Fruit fly (Drosophila melanogaster) whole organism, embryonic: Measurements from ENCODE around the gene CG2124.

ENCODE experiments used
- Abd-B ChIP-seq: fragments of 200-800 bp; sonication (Bioruptor generic); optimal IDR thresholded peaks from 2 replicates; lab custom pipeline; 2018; ENCODE audit warnings: missing biosample characterization, mild to moderate bottlenecking, missing genetic modification characterization, moderate library complexity
- Bdp1 ChIP-seq: fragments of 200-800 bp; sonication (Bioruptor generic); optimal IDR thresholded peaks from 3 replicates; lab custom pipeline; 2016; ENCODE audit warnings: missing biosample characterization, missing genetic modification characterization
- C15 ChIP-seq: fragments of 200-800 bp; sonication (Bioruptor generic); IDR thresholded peaks from 3 replicates; pipeline ENCODE4 v1.3.6; 2022; ENCODE audit warnings: missing biosample characterization, missing genetic modification characterization
- CG10321 ChIP-seq: fragments of 200-800 bp; sonication (Bioruptor generic); IDR thresholded peaks from 2 replicates; pipeline ENCODE4 v1.3.6; 2022; ENCODE audit warnings: missing biosample characterization, missing genetic modification characterization
- CG11085 ChIP-seq: fragments of 200-800 bp; sonication (Bioruptor generic); IDR thresholded peaks from 2 replicates; pipeline ENCODE4 v1.3.6; 2022; ENCODE audit warnings: missing biosample characterization, missing genetic modification characterization
- CG11093 ChIP-seq: fragments of 200-800 bp; sonication (Bioruptor generic); IDR thresholded peaks from 3 replicates; pipeline ENCODE4 v1.3.6; 2022; ENCODE audit warnings: missing biosample characterization, missing genetic modification characterization
- CG11247 ChIP-seq: fragments of 200-800 bp; sonication (Bioruptor generic); IDR thresholded peaks from 2 replicates; pipeline ENCODE4 v1.3.6; 2022; ENCODE audit warnings: missing biosample characterization, missing genetic modification characterization
- CG11723 ChIP-seq: fragments of 200-800 bp; sonication (Bioruptor generic); optimal IDR thresholded peaks from 2 replicates; lab custom pipeline; 2017; ENCODE audit warnings: missing biosample characterization, mild to moderate bottlenecking, missing genetic modification characterization
- CG12769 ChIP-seq: fragments of 200-800 bp; sonication (Bioruptor generic); optimal IDR thresholded peaks from 2 replicates; lab custom pipeline; 2019; ENCODE audit warnings: missing biosample characterization, mild to moderate bottlenecking, missing genetic modification characterization, moderate library complexity
- CG15696 ChIP-seq: fragments of 200-800 bp; sonication (Bioruptor generic); optimal IDR thresholded peaks from 2 replicates; lab custom pipeline; 2019; ENCODE audit warnings: missing biosample characterization, mild to moderate bottlenecking, missing genetic modification characterization, moderate library complexity
- CG17359 ChIP-seq: fragments of 200-800 bp; sonication (Bioruptor generic); optimal IDR thresholded peaks from 3 replicates; lab custom pipeline; 2018; ENCODE audit warnings: missing biosample characterization, mild to moderate bottlenecking, missing genetic modification characterization, moderate library complexity
- CG2889 ChIP-seq: fragments of 200-800 bp; sonication (Bioruptor generic); IDR thresholded peaks from 3 replicates; pipeline ENCODE4 v1.3.6; 2022; ENCODE audit warnings: missing biosample characterization, missing genetic modification characterization
- CG3281 ChIP-seq: fragments of 200-800 bp; sonication (Bioruptor generic); optimal IDR thresholded peaks from 3 replicates; lab custom pipeline; 2017; ENCODE audit warnings: missing biosample characterization, mild to moderate bottlenecking, missing genetic modification characterization
- CG5953 ChIP-seq: fragments of 200-800 bp; sonication (Bioruptor generic); IDR thresholded peaks from 2 replicates; pipeline ENCODE4 v1.3.6; 2022; ENCODE audit warnings: missing biosample characterization, missing genetic modification characterization
- CG6654 ChIP-seq: fragments of 200-800 bp; sonication (Bioruptor generic); optimal IDR thresholded peaks from 2 replicates; lab custom pipeline; 2017; ENCODE audit warnings: missing biosample characterization, mild to moderate bottlenecking, missing genetic modification characterization
- CG7357 ChIP-seq: fragments of 200-800 bp; sonication (Bioruptor generic); IDR thresholded peaks from 3 replicates; pipeline ENCODE4 v1.3.6; 2022; ENCODE audit warnings: missing biosample characterization, missing genetic modification characterization
- CG7839 ChIP-seq: fragments of 200-800 bp; sonication (Bioruptor generic); optimal IDR thresholded peaks from 3 replicates; lab custom pipeline; 2018; ENCODE audit warnings: missing biosample characterization, mild to moderate bottlenecking, missing genetic modification characterization, moderate library complexity
- CG7963 ChIP-seq: fragments of 200-800 bp; sonication (Bioruptor generic); IDR thresholded peaks from 3 replicates; pipeline ENCODE4 v1.3.6; 2022; ENCODE audit warnings: missing biosample characterization, missing genetic modification characterization; ENCODE audit not compliant: partially characterized antibody
- CG8281 ChIP-seq: fragments of 200-800 bp; sonication (Bioruptor generic); optimal IDR thresholded peaks from 2 replicates; lab custom pipeline; 2018; ENCODE audit warnings: missing biosample characterization, mild to moderate bottlenecking, missing genetic modification characterization, moderate library complexity
- CG8478 ChIP-seq: fragments of >200 bp; optimal IDR thresholded peaks from 2 replicates; lab custom pipeline; 2018
- CG9727 ChIP-seq: fragments of 200-800 bp; sonication (Bioruptor generic); optimal IDR thresholded peaks from 3 replicates; lab custom pipeline; 2017; ENCODE audit warnings: missing biosample characterization, mild to moderate bottlenecking, missing genetic modification characterization
- CG9797 ChIP-seq: fragments of 200-800 bp; sonication (Bioruptor generic); optimal IDR thresholded peaks from 3 replicates; lab custom pipeline; 2018; ENCODE audit warnings: missing biosample characterization, mild to moderate bottlenecking, missing genetic modification characterization
- CG9817 ChIP-seq: fragments of 200-800 bp; sonication (Bioruptor generic); optimal IDR thresholded peaks from 2 replicates; lab custom pipeline; 2018; ENCODE audit warnings: missing biosample characterization, mild to moderate bottlenecking, missing genetic modification characterization, moderate library complexity
- D19B ChIP-seq: fragments of 200-800 bp; sonication (Bioruptor generic); optimal IDR thresholded peaks from 2 replicates; lab custom pipeline; 2017; ENCODE audit warnings: missing biosample characterization, mild to moderate bottlenecking, missing genetic modification characterization
- Dfd ChIP-seq, 2 experiments: fragments of >200 bp; optimal IDR thresholded peaks; 2 replicates each; lab custom pipeline; 2017; ENCODE audit warnings: missing biosample characterization in 2 of 2, missing genetic modification characterization in 2 of 2
- Gug ChIP-seq: fragments of 200-800 bp; sonication (Bioruptor generic); IDR thresholded peaks from 4 replicates; pipeline ENCODE4 v1.3.6; 2022; ENCODE audit warnings: missing biosample characterization, missing genetic modification characterization
- HLH4C ChIP-seq: fragments of 200-800 bp; sonication (Bioruptor generic); IDR thresholded peaks from 3 replicates; pipeline ENCODE4 v1.3.6; 2022; ENCODE audit warnings: missing biosample characterization, missing genetic modification characterization; ENCODE audit not compliant: partially characterized antibody
- Hr3 ChIP-seq: fragments of 200-800 bp; sonication (Bioruptor generic); optimal IDR thresholded peaks from 3 replicates; lab custom pipeline; 2016; ENCODE audit warnings: missing biosample characterization, missing genetic modification characterization
- Hr78 ChIP-seq, 2 experiments: fragments of 200-800 bp in 1 of 2; fragments of >200 bp in 1 of 2; sonication (Bioruptor generic) in 1 of 2; optimal IDR thresholded peaks; 2 replicates each; lab custom pipeline; 2017 to 2019; ENCODE audit warnings: missing biosample characterization in 2 of 2, missing genetic modification characterization in 2 of 2, mild to moderate bottlenecking in 1 of 2, moderate library complexity in 1 of 2
- Oli ChIP-seq: fragments of 200-800 bp; sonication (Bioruptor generic); optimal IDR thresholded peaks from 2 replicates; lab custom pipeline; 2018; ENCODE audit warnings: missing biosample characterization, mild to moderate bottlenecking, missing genetic modification characterization, moderate library complexity
- Trl ChIP-seq, 3 experiments: fragments of >200 bp in 2 of 3; fragments of 200-800 bp in 1 of 3; sonication (Bioruptor generic) in 1 of 3; optimal IDR thresholded peaks; 2 replicates in 1 of 3; 3 replicates in 2 of 3; lab custom pipeline; 2016 to 2017; ENCODE audit warnings: missing biosample characterization in 1 of 3, missing genetic modification characterization in 1 of 3
- ash1 ChIP-seq: fragments of 200-800 bp; sonication (Bioruptor generic); optimal IDR thresholded peaks from 2 replicates; lab custom pipeline; 2018; ENCODE audit warnings: missing biosample characterization, mild to moderate bottlenecking, missing genetic modification characterization
- eve ChIP-seq, 2 experiments: fragments of >200 bp; optimal IDR thresholded peaks; 2 replicates each; lab custom pipeline; 2017; ENCODE audit warnings: missing biosample characterization in 2 of 2, missing genetic modification characterization in 2 of 2
- fu2 ChIP-seq: fragments of 200-800 bp; sonication (Bioruptor generic); optimal IDR thresholded peaks from 2 replicates; lab custom pipeline; 2016; ENCODE audit warnings: missing biosample characterization, missing genetic modification characterization
- gcm ChIP-seq: fragments of 200-800 bp; sonication (Bioruptor generic); optimal IDR thresholded peaks from 2 replicates; lab custom pipeline; 2019; ENCODE audit warnings: missing biosample characterization, mild to moderate bottlenecking, missing genetic modification characterization, moderate library complexity
- gcm2 ChIP-seq: fragments of 200-800 bp; sonication (Bioruptor generic); optimal IDR thresholded peaks from 2 replicates; lab custom pipeline; 2016; ENCODE audit warnings: missing biosample characterization, missing genetic modification characterization
- grau ChIP-seq: fragments of 200-800 bp; optimal IDR thresholded peaks from 3 replicates; lab custom pipeline; 2019; ENCODE audit warnings: missing biosample characterization, mild to moderate bottlenecking, missing genetic modification characterization, moderate library complexity
- h ChIP-seq: fragments of >200 bp; optimal IDR thresholded peaks from 2 replicates; lab custom pipeline; 2017
- hb ChIP-seq: fragments of 200-800 bp; sonication (Bioruptor generic); IDR thresholded peaks from 3 replicates; pipeline ENCODE4 v1.3.6; 2022; ENCODE audit warnings: missing biosample characterization, missing genetic modification characterization; ENCODE audit not compliant: partially characterized antibody
- insv ChIP-seq, 2 experiments: fragments of 200-800 bp; sonication (Bioruptor generic); optimal IDR thresholded peaks; 3 replicates each; lab custom pipeline; 2016 to 2018; ENCODE audit warnings: missing biosample characterization in 2 of 2, missing genetic modification characterization in 2 of 2
- ken ChIP-seq: fragments of 200-800 bp; sonication (Bioruptor generic); IDR thresholded peaks from 3 replicates; pipeline ENCODE4 v1.3.6; 2022; ENCODE audit warnings: missing biosample characterization, missing genetic modification characterization
- lov ChIP-seq, 2 experiments: fragments of 200-800 bp in 1 of 2; fragments of >200 bp in 1 of 2; sonication (Bioruptor generic) in 1 of 2; IDR thresholded peaks in 1 of 2; optimal IDR thresholded peaks in 1 of 2; 2 replicates in 1 of 2; 3 replicates in 1 of 2; pipeline versions ENCODE4 v1.3.6 to Lab custom; 2017 to 2022; ENCODE audit warnings: missing biosample characterization in 1 of 2, missing genetic modification characterization in 1 of 2
- luna ChIP-seq: fragments of 200-800 bp; sonication (Bioruptor generic); optimal IDR thresholded peaks from 2 replicates; lab custom pipeline; 2016; ENCODE audit warnings: missing biosample characterization, missing genetic modification characterization
- mirr ChIP-seq: fragments of 200-800 bp; sonication (Bioruptor generic); optimal IDR thresholded peaks from 3 replicates; lab custom pipeline; 2018; ENCODE audit warnings: missing biosample characterization, mild to moderate bottlenecking, missing genetic modification characterization
- nerfin-2 ChIP-seq: fragments of 200-800 bp; sonication (Bioruptor generic); IDR thresholded peaks from 2 replicates; pipeline ENCODE4 v1.3.6; 2022; ENCODE audit warnings: missing biosample characterization, missing genetic modification characterization; ENCODE audit not compliant: partially characterized antibody
- pnt ChIP-seq: fragments of 200-800 bp; sonication (Bioruptor generic); optimal IDR thresholded peaks from 3 replicates; lab custom pipeline; 2016; ENCODE audit warnings: missing biosample characterization, missing genetic modification characterization
- psq ChIP-seq: fragments of 200-800 bp; sonication (Bioruptor generic); optimal IDR thresholded peaks from 2 replicates; lab custom pipeline; 2017; ENCODE audit warnings: missing biosample characterization, missing genetic modification characterization
- pum ChIP-seq: fragments of 200-800 bp; sonication (Bioruptor generic); optimal IDR thresholded peaks from 2 replicates; lab custom pipeline; 2016; ENCODE audit warnings: missing biosample characterization, missing genetic modification characterization
- tgo ChIP-seq: fragments of 200-800 bp; sonication (Bioruptor generic); IDR thresholded peaks from 3 replicates; pipeline ENCODE4 v1.3.6; 2022; ENCODE audit warnings: missing biosample characterization, missing genetic modification characterization
- toy ChIP-seq: fragments of 200-800 bp; sonication (Bioruptor generic); IDR thresholded peaks from 2 replicates; pipeline ENCODE4 v1.3.6; 2022; ENCODE audit warnings: missing biosample characterization, missing genetic modification characterization

Gene CG2124

dm6 chrX:10570142-10570756 is 25.7 kb upstream of the CG2124 start (continued):
- TF ChIP-seq hb (GFP tag; lab: Robert Waterston, UW) (no peak), h (lab: Kevin White, UChicago) (no peak), psq (GFP tag; lab: Kevin White, UChicago) (no peak), eve (GFP tag; optimal IDR thresholded peaks at IDR 0.05; lab: Kevin White, UChicago) (no peak), grau (peak; percentile 50), CG3281 (GFP tag; lab: Kevin White, UChicago) (peak; percentile 11), CG7839 (tag; lab: Kevin White, UChicago) (peak; percentile 65), luna (GFP tag; lab: Kevin White, UChicago) (no peak), CG11247 (GFP tag; lab: Robert Waterston, UW) (no peak), C15 (GFP tag; lab: Robert Waterston, UW) (no peak), CG6654 (GFP tag; lab: Kevin White, UChicago) (peak; percentile 42), Hr3 (peak; percentile 23), insv (GFP tag; optimal IDR thresholded peaks at IDR 0.05; lab: Kevin White, UChicago) (no peak), Bdp1 (GFP tag; lab: Kevin White, UChicago) (no peak), pum (GFP tag; lab: Kevin White, UChicago) (peak; percentile 42), ash1 (GFP tag; lab: Kevin White, UChicago) (no peak), Trl (optimal IDR thresholded peaks at IDR 0.05; lab: Kevin White, UChicago) (no peak), Trl (GFP tag; optimal IDR thresholded peaks at IDR 0.05; lab: Kevin White, UChicago) (no peak), gcm (GFP tag; lab: Kevin White, UChicago) (no peak), Oli (peak; percentile 74), CG12769 (peak; percentile 77), CG11093 (GFP tag; lab: Robert Waterston, UW) (no peak), HLH4C (GFP tag; lab: Robert Waterston, UW) (no peak), pnt (GFP tag; lab: Kevin White, UChicago) (peak; percentile 12), CG9727 (GFP tag; lab: Kevin White, UChicago) (no peak), CG5953 (GFP tag; lab: Robert Waterston, UW) (0 out of 2 replicates have a peak, but pooled peaks have one; percentile 39), Abd-B (GFP tag; lab: Kevin White, UChicago) (no peak), fu2 (no peak), CG9817 (peak; percentile 1), CG10321 (GFP tag; lab: Robert Waterston, UW) (no peak), gcm2 (GFP tag; lab: Kevin White, UChicago) (peak; percentile 24), CG2889 (GFP tag; lab: Robert Waterston, UW) (no peak), toy (GFP tag; lab: Robert Waterston, UW) (no peak), Gug (0 out of 4 replicates have a peak, but pooled peaks have one; percentile 19), CG11085 (GFP tag; lab: Robert Waterston, UW) (no peak), tgo (0 out of 3 replicates have a peak, but pooled peaks have one; percentile 17), CG17359 (tag; lab: Kevin White, UChicago) (peak; percentile 54), CG15696 (tag; lab: Kevin White, UChicago) (no peak), Hr78 (GFP tag; optimal IDR thresholded peaks at IDR 0.05; lab: Kevin White, UChicago) (no peak), ken (GFP tag; lab: Robert Waterston, UW) (no peak), CG8478 (lab: Kevin White, UChicago) (no peak), nerfin-2 (GFP tag; lab: Robert Waterston, UW) (no peak), CG9797 (GFP tag; lab: Kevin White, UChicago) (no peak), Dfd (GFP tag; optimal IDR thresholded peaks at IDR 0.05; lab: Kevin White, UChicago) (no peak), D19B (no peak), CG8281 (no peak), CG11723 (GFP tag; lab: Kevin White, UChicago) (no peak), lov (optimal IDR thresholded peaks at IDR 0.05; lab: Kevin White, UChicago) (no peak), lov (GFP tag; IDR thresholded peaks at IDR 0.05; lab: Robert Waterston, UW) (no peak), CG7963 (no peak), CG7357 (GFP tag; lab: Robert Waterston, UW) (peak; percentile 40; the same call in 1 of the 3 replicates), mirr (GFP tag; lab: Kevin White, UChicago) (no peak)
